Fruit fly (Drosophila melanogaster): ENCODE data around the gene CG4374.
A peak's percentile ranks its signal among the peaks of the same experiment; 100 is the strongest.

CG4374 gene

DNA sequence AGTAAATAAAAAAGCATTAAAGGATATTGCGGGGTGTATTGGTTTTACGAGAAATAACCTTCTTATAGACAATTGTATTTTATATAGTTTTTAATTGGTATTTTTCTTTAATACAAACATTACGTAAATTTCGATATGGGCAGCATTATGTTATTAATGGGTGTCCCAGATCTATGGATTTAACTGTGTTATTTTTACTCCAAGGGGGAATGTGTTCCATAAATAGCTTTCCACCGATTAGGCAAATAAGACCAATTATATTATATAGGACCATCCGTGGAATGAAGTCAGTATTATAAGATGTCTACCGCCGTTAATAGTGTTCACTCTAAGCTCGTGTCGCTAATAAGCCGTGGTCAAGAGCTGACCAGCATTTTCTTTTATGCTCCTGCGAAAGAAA is 11.5 kb upstream of the CG4374 start, which contains the start of gene Ir94g:
Gene Ir94g, plus strand, starts transcription at position 301 of the 400 bp plus-strand sequence.
- TF ChIP-seq CG10348 (GFP tag; IDR thresholded peaks at IDR 0.05) (no peak), CG12605 (GFP tag; IDR thresholded peaks at IDR 0.05) (no peak), CG17806 (tag; optimal IDR thresholded peaks at IDR 0.05) (no peak), Pif1B (GFP tag; optimal IDR thresholded peaks at IDR 0.05) (no peak), CG14655 (GFP tag; optimal IDR thresholded peaks at IDR 0.05) (no peak), D1 (tag; optimal IDR thresholded peaks at IDR 0.05) (no peak), CG9948 (tag; optimal IDR thresholded peaks at IDR 0.05) (no peak), Pif1A (GFP tag; optimal IDR thresholded peaks at IDR 0.05) (no peak), gl (tag; optimal IDR thresholded peaks at IDR 0.05) (no peak), CG32121 (GFP tag; IDR thresholded peaks at IDR 0.05) (no peak), CG4496 (GFP tag; IDR thresholded peaks at IDR 0.05) (no peak), Ets98B (GFP tag; IDR thresholded peaks at IDR 0.05) (no peak), rn (GFP tag; IDR thresholded peaks at IDR 0.05) (no peak), Snoo (tag; optimal IDR thresholded peaks at IDR 0.05) (no peak), CG34367 (tag; optimal IDR thresholded peaks at IDR 0.05) (no peak), EcR (GFP tag; optimal IDR thresholded peaks at IDR 0.05) (no peak), CG15710 (tag; optimal IDR thresholded peaks at IDR 0.05) (no peak), CG8159 (tag; optimal IDR thresholded peaks at IDR 0.05) (no peak)

- no peak for TF ChIP-seq fd96Ca (GFP tag; IDR thresholded peaks at IDR 0.05)
- TF ChIP-seq CG17806 (tag; optimal IDR thresholded peaks at IDR 0.05), result no peak
- no peak for TF ChIP-seq CG8301 (tag; optimal IDR thresholded peaks at IDR 0.05)
- no peak for TF ChIP-seq Ets98B (GFP tag; IDR thresholded peaks at IDR 0.05)
- no peak for TF ChIP-seq Snoo (tag; optimal IDR thresholded peaks at IDR 0.05)
- TF ChIP-seq CG34367 (tag; optimal IDR thresholded peaks at IDR 0.05), result no peak
- no peak for TF ChIP-seq Pif1B (GFP tag; optimal IDR thresholded peaks at IDR 0.05)
- TF ChIP-seq EcR (GFP tag; optimal IDR thresholded peaks at IDR 0.05), result no peak
- no peak for TF ChIP-seq CG14655 (GFP tag; optimal IDR thresholded peaks at IDR 0.05)
- no peak for TF ChIP-seq CG32121 (GFP tag; IDR thresholded peaks at IDR 0.05)
- no peak for TF ChIP-seq CG4496 (GFP tag; IDR thresholded peaks at IDR 0.05)
- TF ChIP-seq rn (GFP tag; IDR thresholded peaks at IDR 0.05), result no peak
- TF ChIP-seq D1 (tag; optimal IDR thresholded peaks at IDR 0.05), result no peak
- TF ChIP-seq gl (tag; optimal IDR thresholded peaks at IDR 0.05), result no peak
- no peak for TF ChIP-seq Pif1A (GFP tag; optimal IDR thresholded peaks at IDR 0.05)
These were observed 9.3 kb upstream of the CG4374 start, which contains the start of gene Ir94f for dm6 chr3R:23481249-23481915. Gene Ir94f, plus strand, starts transcription at chr3R:23481865.

DNA sequence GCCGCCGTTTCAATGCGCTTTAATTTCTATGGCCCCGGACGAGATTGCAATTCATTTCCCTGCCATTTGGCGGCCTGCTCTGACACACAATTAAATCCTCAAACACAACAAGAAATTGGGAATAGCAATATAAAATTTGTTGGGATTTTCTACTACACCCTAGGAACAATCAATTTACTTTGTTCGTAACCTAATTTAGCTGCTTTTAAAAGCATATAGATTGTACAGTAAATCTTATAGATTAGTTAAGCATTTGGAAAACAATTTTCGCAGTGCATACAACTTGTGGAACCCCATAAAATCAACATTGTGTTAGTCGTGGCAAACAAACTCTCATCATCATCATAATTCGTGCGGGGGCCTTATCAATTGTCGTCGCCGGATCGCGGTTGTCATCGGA is 4.0 kb upstream of the CG4374 start:
- TF ChIP-seq D1 (tag; optimal IDR thresholded peaks at IDR 0.05), result no peak
- TF ChIP-seq Pif1B (GFP tag; optimal IDR thresholded peaks at IDR 0.05), result no peak
- peak; percentile 35 for TF ChIP-seq CG8301 (tag; optimal IDR thresholded peaks at IDR 0.05)
- TF ChIP-seq fd96Ca (GFP tag; IDR thresholded peaks at IDR 0.05), result no peak
- peak; percentile 7 for TF ChIP-seq CG14655 (GFP tag; optimal IDR thresholded peaks at IDR 0.05)
- TF ChIP-seq CG4496 (GFP tag; IDR thresholded peaks at IDR 0.05), result no peak
- TF ChIP-seq EcR (GFP tag; optimal IDR thresholded peaks at IDR 0.05), result no peak
- no peak for TF ChIP-seq CG8159 (tag; optimal IDR thresholded peaks at IDR 0.05)

- no peak for TF ChIP-seq CG13204 (GFP tag; optimal IDR thresholded peaks at IDR 0.05)
- TF ChIP-seq CG8301 (tag; optimal IDR thresholded peaks at IDR 0.05), result no peak
- no peak for TF ChIP-seq fd96Ca (GFP tag; IDR thresholded peaks at IDR 0.05)
- no peak for TF ChIP-seq rn (GFP tag; IDR thresholded peaks at IDR 0.05)
- TF ChIP-seq gl (tag; optimal IDR thresholded peaks at IDR 0.05), result no peak
- TF ChIP-seq CG8159 (tag; optimal IDR thresholded peaks at IDR 0.05), result no peak
- no peak for TF ChIP-seq Pif1B (GFP tag; optimal IDR thresholded peaks at IDR 0.05)
- TF ChIP-seq CG12605 (GFP tag; IDR thresholded peaks at IDR 0.05), result no peak
- TF ChIP-seq CG15710 (tag; optimal IDR thresholded peaks at IDR 0.05), result no peak
- TF ChIP-seq CG4496 (GFP tag; IDR thresholded peaks at IDR 0.05), result no peak
- TF ChIP-seq CG34367 (tag; optimal IDR thresholded peaks at IDR 0.05), result no peak
- TF ChIP-seq Ets98B (GFP tag; IDR thresholded peaks at IDR 0.05), result no peak
- no peak for TF ChIP-seq CG32121 (GFP tag; IDR thresholded peaks at IDR 0.05)
- no peak for TF ChIP-seq EcR (GFP tag; optimal IDR thresholded peaks at IDR 0.05)
- no peak for TF ChIP-seq CG10348 (GFP tag; IDR thresholded peaks at IDR 0.05)
- no peak for TF ChIP-seq CG14655 (GFP tag; optimal IDR thresholded peaks at IDR 0.05)
- TF ChIP-seq CG17806 (tag; optimal IDR thresholded peaks at IDR 0.05), result no peak
These were observed 11.4 kb downstream of the CG4374 start for dm6 chr3R:23460667-23461066.

DNA sequence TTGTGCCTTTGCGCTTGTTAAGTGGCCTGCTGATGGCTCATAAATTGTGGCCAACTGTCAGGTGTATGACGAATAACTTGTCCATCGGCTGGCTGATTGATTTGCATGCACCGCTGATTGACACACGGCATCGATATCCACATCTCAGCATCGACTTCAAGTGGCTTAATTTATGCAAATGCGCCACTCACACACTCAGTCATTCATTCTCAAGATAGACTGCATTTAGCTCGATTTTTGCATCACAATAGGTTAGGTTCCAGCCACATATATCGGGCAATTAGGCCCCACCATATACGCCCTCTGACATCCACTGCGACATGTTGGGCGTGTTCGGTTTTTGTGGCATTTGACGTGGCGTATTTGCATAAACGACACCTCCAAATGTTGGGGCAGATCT is 16.2 kb downstream of the CG4374 start:
- no peak for TF ChIP-seq CG17806 (tag; optimal IDR thresholded peaks at IDR 0.05)
- no peak for TF ChIP-seq CG8301 (tag; optimal IDR thresholded peaks at IDR 0.05)
- no peak for TF ChIP-seq gl (tag; optimal IDR thresholded peaks at IDR 0.05)
- no peak for TF ChIP-seq CG34367 (tag; optimal IDR thresholded peaks at IDR 0.05)
- no peak for TF ChIP-seq CG8159 (tag; optimal IDR thresholded peaks at IDR 0.05)

dm6 chr3R:23445249-23445916 is 26.7 kb downstream of the CG4374 start:
- TF ChIP-seq CG4496 (GFP tag; IDR thresholded peaks at IDR 0.05) (no peak), CG14655 (GFP tag; optimal IDR thresholded peaks at IDR 0.05) (peak; percentile 43), CG9948 (tag; optimal IDR thresholded peaks at IDR 0.05) (no peak), D1 (tag; optimal IDR thresholded peaks at IDR 0.05) (no peak), CG13204 (GFP tag; optimal IDR thresholded peaks at IDR 0.05) (no peak), fd96Ca (GFP tag; IDR thresholded peaks at IDR 0.05) (no peak)
